Worm (Caenorhabditis elegans) whole organism, L4/young adult: ENCODE measurements around the gene F01D5.3.

Experiments
- W03F9.2 ChIP-seq: fragments of 150-350 bp; optimal IDR thresholded peaks from 2 replicates; lab custom pipeline; 2014; ENCODE audit warnings: missing biosample characterization, missing genetic modification characterization
- him-1 ChIP-seq: sonication (generic microtip); optimal IDR thresholded peaks from 2 replicates; lab custom pipeline; 2016; ENCODE audit warnings: missing genotype, missing genetic modification reagents, missing genetic modification characterization, missing compliant biosample characterization

DNA sequence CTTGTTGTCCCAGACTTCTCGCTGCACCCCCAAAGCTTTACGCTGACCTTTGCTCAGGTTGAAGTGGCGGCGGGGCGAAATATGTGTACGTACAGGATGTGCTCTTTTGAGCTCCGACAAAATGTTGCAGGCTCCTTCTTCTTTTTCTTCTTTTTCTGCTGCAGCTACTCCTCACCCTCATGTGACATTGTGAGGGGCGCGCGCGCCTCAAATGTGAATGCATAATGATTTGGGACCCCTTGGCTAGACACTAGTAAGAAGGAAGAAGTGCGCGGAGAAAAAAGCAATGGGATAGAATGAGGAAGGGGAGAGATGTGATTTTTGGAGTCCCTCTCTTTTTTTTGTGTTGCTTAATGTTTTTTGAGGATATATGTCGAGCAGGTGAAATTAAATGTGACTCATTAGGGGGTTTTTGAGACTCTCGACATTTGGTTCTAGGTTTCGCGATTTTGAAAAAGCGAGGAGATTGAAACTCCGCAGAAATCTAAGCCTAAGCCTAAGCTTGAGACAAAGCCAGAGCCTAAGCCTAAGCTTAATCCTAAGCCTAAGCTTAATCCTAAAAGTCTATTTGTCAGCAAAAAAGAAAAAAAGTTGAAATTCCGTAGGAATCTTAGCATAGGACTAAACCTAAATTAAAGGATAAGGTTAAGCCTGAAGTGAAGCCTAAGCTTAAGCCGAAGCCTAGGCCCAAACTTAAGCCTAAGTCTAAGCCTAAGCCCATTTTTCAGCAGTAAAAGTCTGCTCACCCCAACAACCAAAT, 37.0 kb upstream of the F01D5.3 start:
- TF ChIP-seq him-1 (tag; lab: Kevin White, UChicago) (peak; percentile 55), W03F9.2 (tag; lab: Kevin White, UChicago) (no peak)
